Fruit fly (Drosophila melanogaster): ENCODE results near the gene CG7772.

CG7772 gene

dm6 chrX:17880269-17880889 lies 26.7 kb downstream of the CG7772 start (continued):
- peak; percentile 97 to 98 for TF ChIP-seq dpn (GFP tag; optimal IDR thresholded peaks at IDR 0.05)
- TF ChIP-seq ap (GFP tag; IDR thresholded peaks at IDR 0.05) = peak; percentile 90
- TF ChIP-seq Max (GFP tag; optimal IDR thresholded peaks at IDR 0.05) = peak; percentile 77
- TF ChIP-seq ac (GFP tag; optimal IDR thresholded peaks at IDR 0.05) = peak; percentile 63
- peak; percentile 76 for TF ChIP-seq CG11696 (GFP tag; IDR thresholded peaks at IDR 0.05)
- peak; percentile 96 for TF ChIP-seq CG1603 (tag; optimal IDR thresholded peaks at IDR 0.05)
- TF ChIP-seq mam (GFP tag; optimal IDR thresholded peaks at IDR 0.05) = peak; percentile 98
- TF ChIP-seq kah (GFP tag; optimal IDR thresholded peaks at IDR 0.05) = peak; percentile 78
- TF ChIP-seq CG32767 (GFP tag; IDR thresholded peaks at IDR 0.05) = peak; percentile 92
- peak; percentile 78 for TF ChIP-seq repo (GFP tag; optimal IDR thresholded peaks at IDR 0.05)
- TF ChIP-seq CG18011 (GFP tag; optimal IDR thresholded peaks at IDR 0.05) = peak; percentile 82
- TF ChIP-seq CG4707 (GFP tag; optimal IDR thresholded peaks at IDR 0.05) = peak; percentile 90
- peak; percentile 97 for TF ChIP-seq H2.0 (GFP tag; IDR thresholded peaks at IDR 0.05)
- peak; percentile 87 for TF ChIP-seq CG4328 (GFP tag; optimal IDR thresholded peaks at IDR 0.05)
- TF ChIP-seq HHEX (GFP tag; optimal IDR thresholded peaks at IDR 0.05) = peak; percentile 91
- TF ChIP-seq CG13296 (GFP tag; optimal IDR thresholded peaks at IDR 0.05) = peak; percentile 90
- TF ChIP-seq Meics (GFP tag; optimal IDR thresholded peaks at IDR 0.05) = peak; percentile 92
- peak; percentile 81 for TF ChIP-seq Nf-YC (tag; optimal IDR thresholded peaks at IDR 0.05)
- no peak for TF ChIP-seq amos (GFP tag; IDR thresholded peaks at IDR 0.05; ENCODE audit: partially characterized antibody)
- peak; percentile 85 for TF ChIP-seq CG4854 (GFP tag; optimal IDR thresholded peaks at IDR 0.05)
- TF ChIP-seq jigr1 (GFP tag; IDR thresholded peaks at IDR 0.05) = peak; percentile 91
- TF ChIP-seq CG42726 (GFP tag; IDR thresholded peaks at IDR 0.05; ENCODE audit: partially characterized antibody) = no peak
- TF ChIP-seq Fer1 (GFP tag; optimal IDR thresholded peaks at IDR 0.05) = peak; percentile 91
- TF ChIP-seq zen (tag; optimal IDR thresholded peaks at IDR 0.05) = peak; percentile 66
- peak; percentile 90 for TF ChIP-seq fd96Cb (tag; optimal IDR thresholded peaks at IDR 0.05)
- no peak for TF ChIP-seq fd102C (GFP tag; optimal IDR thresholded peaks at IDR 0.05)
- peak; percentile 86 for TF ChIP-seq Mes4 (GFP tag; optimal IDR thresholded peaks at IDR 0.05)
- no peak for TF ChIP-seq ato (GFP tag; IDR thresholded peaks at IDR 0.05; ENCODE audit: partially characterized antibody)
- TF ChIP-seq sr (GFP tag; IDR thresholded peaks at IDR 0.05) = peak; percentile 69; the same call in 2 of the 3 replicates
- TF ChIP-seq CoRest (tag; optimal IDR thresholded peaks at IDR 0.05) = peak; percentile 96
- no peak for TF ChIP-seq zf30C (GFP tag; optimal IDR thresholded peaks at IDR 0.05)
- TF ChIP-seq NfI (GFP tag; optimal IDR thresholded peaks at IDR 0.05) = peak; percentile 97
- TF ChIP-seq Nf-YA (GFP tag; IDR thresholded peaks at IDR 0.05) = peak; percentile 87
- peak; percentile 65 for TF ChIP-seq trem (tag; optimal IDR thresholded peaks at IDR 0.05)
- peak; percentile 93 for TF ChIP-seq CG12155 (GFP tag; optimal IDR thresholded peaks at IDR 0.05)
- peak; percentile 14 for TF ChIP-seq Dp (GFP tag; optimal IDR thresholded peaks at IDR 0.05)
- TF ChIP-seq ro (GFP tag; IDR thresholded peaks at IDR 0.05) = peak; percentile 92
- TF ChIP-seq br (optimal IDR thresholded peaks at IDR 0.05) = no peak
- peak in 1 of 3 experiments; percentile 84 for TF ChIP-seq Stat92E (GFP tag; optimal IDR thresholded peaks at IDR 0.05)
- TF ChIP-seq CrebB (tag; optimal IDR thresholded peaks at IDR 0.05) = peak; percentile 95
- TF ChIP-seq CG5180 (GFP tag; optimal IDR thresholded peaks at IDR 0.05) = peak; percentile 87
- peak; percentile 92 for TF ChIP-seq CG16815 (GFP tag; optimal IDR thresholded peaks at IDR 0.05)
- TF ChIP-seq corto (GFP tag; optimal IDR thresholded peaks at IDR 0.05) = peak; percentile 84
- TF ChIP-seq CG17802 (tag; optimal IDR thresholded peaks at IDR 0.05) = peak; percentile 72
- no peak for TF ChIP-seq unc-4 (GFP tag; IDR thresholded peaks at IDR 0.05; ENCODE audit: partially characterized antibody)
- TF ChIP-seq odd (GFP tag; optimal IDR thresholded peaks at IDR 0.05) = peak; percentile 86
- no peak for TF ChIP-seq Dll (GFP tag; IDR thresholded peaks at IDR 0.05; ENCODE audit: partially characterized antibody)
- TF ChIP-seq CG8765 (GFP tag; IDR thresholded peaks at IDR 0.05) = peak; percentile 83
- peak; percentile 97 for TF ChIP-seq jumu (GFP tag; optimal IDR thresholded peaks at IDR 0.05)

Data from whole organism, embryonic.